Fruit fly (Drosophila melanogaster) whole organism, embryonic: ENCODE measurements around the gene CG15772.

Experiments
- Bgb ChIP-seq: fragments of 200-800 bp; sonication (Bioruptor generic); IDR thresholded peaks from 2 replicates; pipeline ENCODE4 v1.3.6; 2022; ENCODE audit warnings: missing biosample characterization, missing genetic modification characterization; ENCODE audit not compliant: partially characterized antibody
- CG14014 ChIP-seq: fragments of 200-800 bp; sonication (Bioruptor generic); IDR thresholded peaks from 2 replicates; pipeline ENCODE4 v1.3.6; 2022; ENCODE audit warnings: missing biosample characterization, missing genetic modification characterization
- CG15011 ChIP-seq: fragments of 200-800 bp; sonication (Bioruptor generic); optimal IDR thresholded peaks from 3 replicates; lab custom pipeline; 2018; ENCODE audit warnings: missing biosample characterization, mild to moderate bottlenecking, missing genetic modification characterization
- CG1602 ChIP-seq: fragments of 200-800 bp; sonication (Bioruptor generic); optimal IDR thresholded peaks from 3 replicates; lab custom pipeline; 2016; ENCODE audit warnings: missing biosample characterization, missing genetic modification characterization
- CG17328 ChIP-seq: fragments of 200-800 bp; sonication (Bioruptor generic); IDR thresholded peaks from 2 replicates; pipeline ENCODE4 v1.3.6; 2022; ENCODE audit warnings: missing biosample characterization, missing genetic modification characterization
- CG17829 ChIP-seq: fragments of 200-800 bp; optimal IDR thresholded peaks from 2 replicates; lab custom pipeline; 2019; ENCODE audit warnings: missing biosample characterization, mild to moderate bottlenecking, missing genetic modification characterization, moderate library complexity
- CG18476 ChIP-seq: fragments of 200-800 bp; sonication (Bioruptor generic); optimal IDR thresholded peaks from 2 replicates; lab custom pipeline; 2016; ENCODE audit warnings: missing biosample characterization, mild to moderate bottlenecking, missing genetic modification characterization
- CG32532 ChIP-seq: fragments of 200-800 bp; sonication (Bioruptor generic); IDR thresholded peaks from 2 replicates; pipeline ENCODE4 v1.3.6; 2022; ENCODE audit warnings: missing biosample characterization, missing genetic modification characterization
- CG6765 ChIP-seq: fragments of 200-800 bp; sonication (Bioruptor generic); optimal IDR thresholded peaks from 3 replicates; lab custom pipeline; 2017; ENCODE audit warnings: missing biosample characterization, mild to moderate bottlenecking, missing genetic modification characterization
- CG7357 ChIP-seq: fragments of 200-800 bp; sonication (Bioruptor generic); IDR thresholded peaks from 3 replicates; pipeline ENCODE4 v1.3.6; 2022; ENCODE audit warnings: missing biosample characterization, missing genetic modification characterization
- CG7839 ChIP-seq: fragments of 200-800 bp; sonication (Bioruptor generic); optimal IDR thresholded peaks from 3 replicates; lab custom pipeline; 2018; ENCODE audit warnings: missing biosample characterization, mild to moderate bottlenecking, missing genetic modification characterization, moderate library complexity
- CG8290 ChIP-seq, 3 experiments: fragments of 200-800 bp; sonication (Bioruptor generic); optimal IDR thresholded peaks; 2 replicates each; lab custom pipeline; 2016 to 2019; ENCODE audit warnings: missing biosample characterization in 3 of 3, missing genetic modification characterization in 3 of 3, mild to moderate bottlenecking in 2 of 3, moderate library complexity in 1 of 3
- CG8388 ChIP-seq: fragments of 200-800 bp; sonication (Bioruptor generic); optimal IDR thresholded peaks from 2 replicates; lab custom pipeline; 2019; ENCODE audit warnings: missing biosample characterization, mild to moderate bottlenecking, missing genetic modification characterization, moderate library complexity
- CG9437 ChIP-seq: fragments of 200-800 bp; sonication (Bioruptor generic); optimal IDR thresholded peaks from 2 replicates; lab custom pipeline; 2018; ENCODE audit warnings: missing biosample characterization, mild to moderate bottlenecking, missing genetic modification characterization
- CG9797 ChIP-seq: fragments of 200-800 bp; sonication (Bioruptor generic); optimal IDR thresholded peaks from 3 replicates; lab custom pipeline; 2018; ENCODE audit warnings: missing biosample characterization, mild to moderate bottlenecking, missing genetic modification characterization
- CG9817 ChIP-seq: fragments of 200-800 bp; sonication (Bioruptor generic); optimal IDR thresholded peaks from 2 replicates; lab custom pipeline; 2018; ENCODE audit warnings: missing biosample characterization, mild to moderate bottlenecking, missing genetic modification characterization, moderate library complexity
- Chrac-16 ChIP-seq: fragments of 200-800 bp; sonication (Bioruptor generic); optimal IDR thresholded peaks from 3 replicates; lab custom pipeline; 2016; ENCODE audit warnings: missing biosample characterization, missing genetic modification characterization
- E2f1 ChIP-seq: fragments of 200-800 bp; sonication (Bioruptor generic); IDR thresholded peaks from 2 replicates; pipeline ENCODE4 v1.3.6; 2022; ENCODE audit warnings: missing biosample characterization, missing genetic modification characterization
- ERR ChIP-seq: fragments of 200-800 bp; sonication (Bioruptor generic); optimal IDR thresholded peaks from 2 replicates; lab custom pipeline; 2016; ENCODE audit warnings: missing biosample characterization, missing genetic modification characterization
- HHEX ChIP-seq: fragments of 200-800 bp; sonication (Bioruptor generic); optimal IDR thresholded peaks from 3 replicates; lab custom pipeline; 2017; ENCODE audit warnings: missing biosample characterization, mild to moderate bottlenecking, missing genetic modification characterization, missing genetic modification reagents
- Hsf ChIP-seq: fragments of 200-800 bp; sonication (Bioruptor generic); optimal IDR thresholded peaks from 3 replicates; lab custom pipeline; 2016; ENCODE audit warnings: missing biosample characterization, missing genetic modification characterization
- Mad ChIP-seq: fragments of 200-800 bp; sonication (Bioruptor generic); optimal IDR thresholded peaks from 2 replicates; lab custom pipeline; 2016; ENCODE audit warnings: missing biosample characterization, missing genetic modification characterization
- NfI ChIP-seq: fragments of 200-800 bp; sonication (Bioruptor generic); optimal IDR thresholded peaks from 3 replicates; lab custom pipeline; 2018; ENCODE audit warnings: missing biosample characterization, mild to moderate bottlenecking, missing genetic modification characterization, moderate library complexity
- Opbp ChIP-seq: fragments of 200-800 bp; sonication (Bioruptor generic); IDR thresholded peaks from 3 replicates; pipeline ENCODE4 v1.3.6; 2022; ENCODE audit warnings: missing biosample characterization, missing genetic modification characterization; ENCODE audit not compliant: partially characterized antibody
- Pdp1 ChIP-seq, 2 experiments: fragments of 200-800 bp; sonication (Bioruptor generic); optimal IDR thresholded peaks; 3 replicates each; lab custom pipeline; 2016; ENCODE audit warnings: missing biosample characterization in 2 of 2, missing genetic modification characterization in 2 of 2, mild to moderate bottlenecking in 1 of 2, moderate library complexity in 1 of 2
- Ptx1 ChIP-seq: fragments of 200-800 bp; sonication (Bioruptor generic); IDR thresholded peaks from 2 replicates; pipeline ENCODE4 v1.3.6; 2022; ENCODE audit warnings: missing biosample characterization, missing genetic modification characterization
- ara ChIP-seq: fragments of 200-800 bp; sonication (Bioruptor generic); IDR thresholded peaks from 2 replicates; pipeline ENCODE4 v1.3.6; 2022; ENCODE audit warnings: missing biosample characterization, missing genetic modification characterization
- cas ChIP-seq: fragments of 200-800 bp; sonication (Bioruptor generic); IDR thresholded peaks from 2 replicates; pipeline ENCODE4 v1.3.6; 2022; ENCODE audit warnings: missing biosample characterization, missing genetic modification characterization
- cato ChIP-seq: fragments of 200-800 bp; sonication (Bioruptor generic); optimal IDR thresholded peaks from 2 replicates; lab custom pipeline; 2016; ENCODE audit warnings: missing biosample characterization, missing genetic modification characterization, borderline replicate concordance
- caup ChIP-seq: fragments of 200-800 bp; sonication (Bioruptor generic); optimal IDR thresholded peaks from 3 replicates; lab custom pipeline; 2017; ENCODE audit warnings: missing biosample characterization, mild to moderate bottlenecking, missing genetic modification characterization, moderate library complexity; ENCODE audit not compliant: severe bottlenecking
- chm ChIP-seq: fragments of 200-800 bp; sonication (Bioruptor generic); IDR thresholded peaks from 2 replicates; pipeline ENCODE4 v1.3.6; 2022; ENCODE audit warnings: missing biosample characterization, missing genetic modification characterization
- cwo ChIP-seq: fragments of 200-800 bp; sonication (Bioruptor generic); optimal IDR thresholded peaks from 3 replicates; lab custom pipeline; 2017; ENCODE audit warnings: missing biosample characterization, missing genetic modification characterization, mild to moderate bottlenecking, moderate library complexity, missing genetic modification reagents
- dpn ChIP-seq, 2 experiments: fragments of 200-800 bp; sonication (Bioruptor generic); optimal IDR thresholded peaks; 3 replicates each; lab custom pipeline; 2016; ENCODE audit warnings: missing biosample characterization in 2 of 2, missing genetic modification characterization in 2 of 2
- esg ChIP-seq: fragments of 200-800 bp; sonication (Bioruptor generic); conservative IDR thresholded peaks from 2 replicates; pipeline ENCODE4 v1.3.6; 2022; ENCODE audit warnings: missing biosample characterization, missing genetic modification characterization
- gce ChIP-seq: fragments of 200-800 bp; sonication (Bioruptor generic); IDR thresholded peaks from 3 replicates; pipeline ENCODE4 v1.3.6; 2022; ENCODE audit warnings: missing biosample characterization, missing genetic modification characterization
- grau ChIP-seq: fragments of 200-800 bp; optimal IDR thresholded peaks from 3 replicates; lab custom pipeline; 2019; ENCODE audit warnings: missing biosample characterization, mild to moderate bottlenecking, missing genetic modification characterization, moderate library complexity
- her ChIP-seq: fragments of 200-800 bp; sonication (Bioruptor generic); optimal IDR thresholded peaks from 2 replicates; lab custom pipeline; 2016; ENCODE audit warnings: missing biosample characterization, missing genetic modification characterization
- jumu ChIP-seq: fragments of 200-800 bp; sonication (Bioruptor generic); optimal IDR thresholded peaks from 3 replicates; lab custom pipeline; 2016; ENCODE audit warnings: missing biosample characterization, missing genetic modification characterization
- ken ChIP-seq: fragments of 200-800 bp; sonication (Bioruptor generic); IDR thresholded peaks from 3 replicates; pipeline ENCODE4 v1.3.6; 2022; ENCODE audit warnings: missing biosample characterization, missing genetic modification characterization
- mld ChIP-seq: fragments of 200-800 bp; sonication (Bioruptor generic); IDR thresholded peaks from 3 replicates; pipeline ENCODE4 v1.3.6; 2022; ENCODE audit warnings: missing biosample characterization, missing genetic modification characterization; ENCODE audit not compliant: partially characterized antibody
- onecut ChIP-seq: fragments of 200-800 bp; sonication (Bioruptor generic); IDR thresholded peaks from 2 replicates; pipeline ENCODE4 v1.3.6; 2022; ENCODE audit warnings: missing biosample characterization, missing genetic modification characterization
- rib ChIP-seq: fragments of 200-800 bp; sonication (Bioruptor generic); IDR thresholded peaks from 2 replicates; pipeline ENCODE4 v1.3.6; 2022; ENCODE audit warnings: missing biosample characterization, missing genetic modification characterization
- sd ChIP-seq: fragments of 200-800 bp; sonication (Bioruptor generic); optimal IDR thresholded peaks from 3 replicates; lab custom pipeline; 2018; ENCODE audit warnings: missing biosample characterization, mild to moderate bottlenecking, missing genetic modification characterization, moderate library complexity
- slp2 ChIP-seq: fragments of 200-800 bp; sonication (Bioruptor generic); optimal IDR thresholded peaks from 2 replicates; lab custom pipeline; 2016; ENCODE audit warnings: missing biosample characterization, missing genetic modification characterization
- toy ChIP-seq: fragments of 200-800 bp; sonication (Bioruptor generic); IDR thresholded peaks from 2 replicates; pipeline ENCODE4 v1.3.6; 2022; ENCODE audit warnings: missing biosample characterization, missing genetic modification characterization
- vnd ChIP-seq: fragments of 200-800 bp; sonication (Bioruptor generic); IDR thresholded peaks from 3 replicates; pipeline ENCODE4 v1.3.6; 2022; ENCODE audit warnings: missing biosample characterization, missing genetic modification characterization; ENCODE audit not compliant: partially characterized antibody
- zen2 ChIP-seq: fragments of 200-800 bp; sonication (Bioruptor generic); IDR thresholded peaks from 3 replicates; pipeline ENCODE4 v1.3.6; 2022; ENCODE audit warnings: missing biosample characterization, missing genetic modification characterization; ENCODE audit not compliant: partially characterized antibody

The CG15772 gene

dm6 chrX:5744992-5745732 is 6.9 kb upstream of the CG15772 start (continued):
- TF ChIP-seq onecut (GFP tag; lab: Robert Waterston, UW) (peak; percentile 34; the same call in 1 of the 2 replicates), ERR (no peak), CG9817 (no peak), dpn (GFP tag; optimal IDR thresholded peaks at IDR 0.05; lab: Kevin White, UChicago) (peak in 1 of 2 experiments; percentile 4), her (peak; percentile 9), cwo (GFP tag; lab: Kevin White, UChicago) (no peak), cas (GFP tag; lab: Robert Waterston, UW) (no peak), sd (no peak), CG7357 (GFP tag; lab: Robert Waterston, UW) (0 out of 3 replicates have a peak, but pooled peaks have one; percentile 22), NfI (GFP tag; lab: Kevin White, UChicago) (no peak), Mad (GFP tag; lab: Kevin White, UChicago) (no peak), toy (GFP tag; lab: Robert Waterston, UW) (no peak), Ptx1 (GFP tag; lab: Robert Waterston, UW) (0 out of 2 replicates have a peak, but pooled peaks have one; percentile 35), esg (GFP tag; lab: Robert Waterston, UW) (no peak), CG8388 (GFP tag; lab: Kevin White, UChicago) (no peak), CG9437 (GFP tag; lab: Kevin White, UChicago) (peak; percentile 42), HHEX (no peak), Chrac-16 (GFP tag; lab: Kevin White, UChicago) (no peak), CG1602 (GFP tag; lab: Kevin White, UChicago) (peak; percentile 17), jumu (GFP tag; lab: Kevin White, UChicago) (peak; percentile 17), rib (no peak), ara (GFP tag; lab: Robert Waterston, UW) (no peak), Hsf (GFP tag; lab: Kevin White, UChicago) (peak; percentile 3), grau (peak; percentile 9), CG17328 (GFP tag; lab: Robert Waterston, UW) (0 out of 2 replicates have a peak, but pooled peaks have one; percentile 19), cato (GFP tag; lab: Kevin White, UChicago) (no peak), Opbp (GFP tag; lab: Robert Waterston, UW) (peak; percentile 37; the same call in 1 of the 3 replicates), CG7839 (tag; lab: Kevin White, UChicago) (peak; percentile 19), zen2 (GFP tag; lab: Robert Waterston, UW) (peak; percentile 34; the same call in 1 of the 3 replicates), slp2 (GFP tag; lab: Kevin White, UChicago) (no peak), E2f1 (no peak), vnd (GFP tag; lab: Robert Waterston, UW) (peak; percentile 65), gce (no peak), mld (GFP tag; lab: Robert Waterston, UW) (peak; percentile 51; the same call in 1 of the 3 replicates), Pdp1 (GFP tag; optimal IDR thresholded peaks at IDR 0.05; lab: Kevin White, UChicago) (peak in 1 of 2 experiments; percentile 93), CG32532 (GFP tag; lab: Robert Waterston, UW) (peak; percentile 38), caup (GFP tag; lab: Kevin White, UChicago) (no peak), ken (0 out of 3 replicates have a peak, but pooled peaks have one; percentile 37), CG8290 (GFP tag; optimal IDR thresholded peaks at IDR 0.05; lab: Kevin White, UChicago) (no peak), CG8290 (tag; optimal IDR thresholded peaks at IDR 0.05; lab: Kevin White, UChicago) (peak in 1 of 2 experiments; percentile 41), CG18476 (GFP tag; lab: Kevin White, UChicago) (peak; percentile 31), CG6765 (GFP tag; lab: Kevin White, UChicago) (no peak), CG17829 (tag; lab: Kevin White, UChicago) (peak; percentile 11), CG9797 (GFP tag; lab: Kevin White, UChicago) (no peak), Bgb (peak; percentile 70), CG14014 (GFP tag; lab: Robert Waterston, UW) (0 out of 2 replicates have a peak, but pooled peaks have one; percentile 7), chm (GFP tag; lab: Robert Waterston, UW) (peak; percentile 71), CG15011 (GFP tag; lab: Kevin White, UChicago) (peak; percentile 22)
